Fruit fly (Drosophila melanogaster) whole organism, larva: ENCODE measurements around the gene Unc-115a.
A peak's percentile ranks its signal among the peaks of the same experiment; 100 is the strongest.
"Not testable (repeated sequence)": the region's sequence is repeated elsewhere in the genome, so short reads cannot be mapped to it uniquely, and the experiment has no call there.

Experiments used
- noc ChIP-seq: fragments of 200-800 bp; sonication (Bioruptor generic); optimal IDR thresholded peaks from 3 replicates; lab custom pipeline; 2019; ENCODE audit warnings: missing biosample characterization, mild to moderate bottlenecking, missing genetic modification characterization, moderate library complexity

The Unc-115a gene

DNA sequence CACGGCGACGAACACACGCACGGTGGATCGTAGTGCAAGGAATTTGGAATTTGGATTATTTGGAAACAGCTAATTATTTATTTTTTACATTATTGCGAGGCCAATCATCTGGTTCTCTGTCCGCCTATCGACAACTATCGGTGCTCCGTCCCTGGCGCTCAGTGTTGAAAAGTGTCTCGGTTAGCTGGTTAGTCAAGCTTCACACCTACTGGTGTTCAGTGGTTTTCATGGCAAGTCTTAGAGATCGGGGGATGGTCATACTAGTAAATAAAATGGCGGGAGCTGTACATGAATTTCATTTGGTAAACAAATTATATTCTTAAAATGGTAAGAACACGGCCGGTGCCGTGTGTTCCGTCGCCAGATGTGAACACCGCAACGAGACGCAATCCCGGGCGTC, 5.7 kb upstream of the Unc-115a start, which contains the start of the genes trbd and dmt:
TSS of gene trbd (minus strand) at position 152 of the 400 bp plus-strand sequence.
TSS of gene dmt (plus strand) at position 257 of the 400 bp plus-strand sequence.
- no peak for TF ChIP-seq noc

DNA sequence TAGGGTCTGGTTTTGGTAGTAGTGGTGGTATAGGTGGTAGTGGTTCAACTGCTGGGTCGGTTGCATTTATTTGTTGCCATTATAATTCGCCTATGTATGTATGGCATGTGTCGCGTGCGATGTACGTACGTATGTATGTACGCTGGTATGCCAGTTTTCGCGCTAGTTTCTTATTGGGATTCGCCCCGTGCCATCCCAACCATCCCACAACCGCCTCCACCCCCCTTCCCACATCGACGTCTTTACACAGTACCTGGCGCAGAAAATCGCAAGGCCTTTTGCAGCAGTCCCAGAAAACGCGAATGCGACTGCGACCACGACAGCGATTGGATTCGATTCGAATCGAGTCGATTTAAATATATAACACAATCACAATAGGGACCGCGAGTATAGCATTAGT, 5.0 kb upstream of the Unc-115a start:
- no peak for TF ChIP-seq noc

DNA sequence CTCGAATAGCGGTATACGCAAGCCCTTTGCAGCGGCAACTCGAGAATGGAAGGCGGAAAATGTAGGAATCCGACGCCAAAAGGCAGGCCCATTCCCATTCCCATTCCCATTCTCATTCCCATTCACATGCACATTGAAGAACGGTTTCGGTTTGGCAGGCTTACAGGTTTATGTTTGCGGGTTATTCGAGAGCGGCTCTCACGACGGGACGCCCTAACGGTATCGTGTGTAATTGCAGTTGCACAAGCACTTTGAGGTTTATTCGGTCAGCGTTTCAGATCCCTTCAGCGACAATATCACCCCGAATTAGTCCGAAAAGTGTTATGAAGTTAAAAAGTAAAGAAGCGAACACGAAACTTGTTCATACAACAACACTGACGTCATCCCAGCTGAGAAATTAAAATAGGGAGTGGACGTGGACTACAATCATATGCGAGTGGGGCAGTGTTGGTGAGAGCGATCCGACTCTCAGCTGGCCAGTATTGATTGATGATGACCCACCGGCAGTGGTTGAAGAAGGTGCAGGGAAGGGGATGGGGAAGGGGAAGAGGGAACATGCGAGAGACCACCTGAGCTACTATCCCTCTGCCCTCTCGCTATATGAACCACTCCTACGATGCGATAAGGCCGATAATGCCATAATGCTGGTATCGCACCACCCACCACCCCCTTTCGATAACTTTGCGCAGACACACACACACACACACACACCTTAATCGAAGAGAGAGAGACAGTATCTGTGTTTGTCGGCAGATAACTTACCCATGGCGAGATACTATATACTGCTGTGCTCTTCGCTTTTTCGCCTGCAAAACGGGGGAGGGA, 822 bp downstream of the Unc-115a start:
- peak; percentile 47 for TF ChIP-seq noc

DNA sequence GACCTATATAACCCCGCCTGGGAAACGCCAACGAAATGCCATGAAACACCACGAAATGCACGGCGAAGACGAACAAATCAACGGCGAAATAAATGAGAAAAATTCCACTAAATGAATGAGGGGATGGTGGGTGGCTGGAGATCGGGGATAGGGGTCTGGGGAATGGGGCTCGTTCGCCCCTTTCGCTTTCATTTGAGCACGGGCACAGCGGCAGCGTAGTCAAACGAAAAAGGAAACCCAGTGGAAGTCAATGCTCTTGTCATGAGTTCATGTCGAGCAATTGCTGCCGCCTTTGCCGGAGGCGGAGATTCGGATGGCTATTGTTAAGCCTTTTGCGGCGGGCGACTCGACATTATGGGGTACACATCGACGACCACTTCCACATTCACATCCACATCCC, 1.9 kb downstream of the Unc-115a start:
- no peak for TF ChIP-seq noc

DNA sequence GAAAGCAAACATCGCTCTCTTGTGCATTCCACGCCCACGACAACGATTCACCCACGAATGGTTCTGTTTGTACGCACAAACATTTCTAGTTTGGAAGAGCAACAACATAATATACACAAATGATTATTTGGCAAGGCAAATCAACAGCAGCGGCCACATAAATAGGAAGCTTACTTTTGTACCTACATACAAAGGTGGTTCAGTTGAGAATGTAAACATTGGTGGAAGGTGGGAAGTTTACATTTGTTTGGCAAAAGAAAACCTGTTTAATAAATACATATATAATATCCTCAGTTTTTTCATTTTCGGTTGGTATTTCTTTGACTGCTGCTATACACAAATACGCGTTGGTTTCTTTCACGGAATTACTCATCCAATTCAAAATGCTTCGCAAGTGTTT, 2.6 kb downstream of the Unc-115a start:
- peak; percentile 91 for TF ChIP-seq noc

DNA sequence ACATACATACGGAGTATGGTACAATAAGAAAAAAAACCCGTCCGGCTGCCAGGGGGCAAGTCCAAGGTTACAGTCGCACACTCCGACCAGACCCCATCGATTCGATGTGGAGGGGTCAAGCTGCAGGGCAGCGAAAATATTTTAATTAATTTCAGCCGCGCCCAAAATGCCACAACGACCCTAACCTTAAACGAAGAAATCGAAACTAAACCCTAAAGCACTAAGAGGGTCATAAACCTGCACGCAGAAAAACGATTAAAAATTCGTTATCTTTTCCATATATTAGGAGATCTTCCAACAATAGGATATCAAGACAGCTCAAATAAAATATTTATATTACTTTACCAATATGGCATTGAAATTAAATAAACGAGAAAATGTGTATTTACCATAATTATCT, 3.3 kb downstream of the Unc-115a start:
- TF ChIP-seq noc: no peak

DNA sequence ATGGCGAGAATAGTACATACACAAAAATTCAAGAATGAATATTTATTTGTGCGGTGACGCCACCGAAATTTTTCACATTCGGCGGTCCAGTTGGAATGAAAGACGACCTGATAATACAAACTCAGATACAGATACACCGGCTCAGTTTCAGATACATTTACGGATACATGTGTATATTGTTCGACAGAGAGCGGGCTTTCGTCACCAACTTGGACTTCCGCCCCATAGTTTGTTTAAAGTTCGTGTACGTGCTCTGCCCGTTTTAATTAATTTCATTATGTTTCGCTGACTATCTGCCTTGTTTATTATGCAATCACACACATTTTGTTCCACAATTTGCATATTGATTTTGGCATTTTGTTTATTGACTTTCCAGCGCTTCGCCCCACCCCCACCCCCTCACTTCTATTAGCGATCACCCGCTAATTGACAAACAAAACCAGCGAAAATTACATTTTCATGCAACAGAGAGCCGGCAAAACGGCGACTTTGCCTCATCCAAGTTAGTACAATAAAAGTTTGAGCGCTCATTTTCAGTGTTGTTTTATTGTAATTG, 4.0 kb downstream of the Unc-115a start:
- TF ChIP-seq noc: no peak

DNA sequence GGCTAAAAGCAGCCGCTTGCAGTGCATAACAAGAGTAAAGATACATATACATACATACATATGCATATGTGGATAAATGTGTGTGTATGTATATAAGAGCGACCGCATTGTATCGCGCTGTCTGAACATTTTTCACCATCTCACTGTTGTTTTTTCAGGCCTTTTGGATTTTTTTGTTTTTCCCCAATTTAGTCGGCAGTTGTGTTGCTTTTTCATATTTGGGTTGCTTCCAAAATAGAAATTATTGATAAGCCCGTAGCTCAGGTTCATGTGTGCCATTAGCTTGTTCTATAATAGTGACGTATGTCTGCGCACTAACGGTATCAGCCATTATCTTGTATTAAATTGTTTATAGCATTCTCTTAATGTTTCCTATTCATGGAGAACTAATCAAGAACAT, 4.7 kb downstream of the Unc-115a start:
- TF ChIP-seq noc: peak; percentile 12

DNA sequence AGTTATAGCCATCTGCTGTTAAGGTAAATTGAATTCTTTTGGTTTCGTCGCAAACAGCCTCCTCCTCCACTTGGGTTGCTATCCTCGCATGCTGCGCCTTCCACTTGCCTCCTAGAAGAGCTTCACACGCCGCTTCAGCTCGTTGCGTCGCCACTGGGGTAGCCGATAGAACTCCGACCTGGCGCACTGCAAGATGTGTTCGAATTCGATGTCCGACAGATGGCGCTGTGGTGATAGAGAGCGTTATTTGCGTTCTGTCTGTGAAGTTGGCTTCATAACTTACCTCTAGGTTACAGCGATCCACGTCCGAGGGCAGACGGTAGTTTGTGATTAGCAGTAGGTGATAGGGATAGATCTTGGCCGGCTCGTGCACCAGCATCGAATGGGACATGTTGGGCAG, 10.2 kb downstream of the Unc-115a start:
- no peak for TF ChIP-seq noc

DNA sequence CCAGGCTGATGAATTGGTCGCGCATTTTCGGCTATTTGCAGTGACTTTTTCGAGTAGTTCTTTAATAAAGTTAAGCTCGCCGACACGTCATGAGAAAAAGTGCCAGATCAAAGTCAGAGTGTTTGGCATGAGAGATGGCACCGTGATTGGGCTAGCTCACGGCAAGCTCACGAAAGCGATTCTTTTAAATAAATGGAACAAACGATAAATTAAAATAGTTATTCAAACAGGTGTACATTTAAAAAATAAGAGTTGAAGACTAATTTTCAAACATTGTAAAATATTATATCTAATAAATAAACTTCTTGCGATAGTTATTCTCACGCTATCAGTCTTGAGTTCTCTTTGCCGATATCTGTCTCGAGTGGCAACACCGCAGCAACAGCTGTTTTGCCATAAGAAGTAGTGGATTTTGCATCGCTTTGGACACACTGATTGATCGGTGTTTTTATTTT, 12.5 kb downstream of the Unc-115a start, which contains the start of the genes Unc-115b, p24-2 and CG32939:
TSS of gene Unc-115b (minus strand) at position 101 of the 455 bp plus-strand sequence.
TSS of gene p24-2 (minus strand) at position 120 of the 455 bp plus-strand sequence.
TSS of gene CG32939 (plus strand) at position 405 of the 455 bp plus-strand sequence.
- TF ChIP-seq noc: not testable (repeated sequence)

DNA sequence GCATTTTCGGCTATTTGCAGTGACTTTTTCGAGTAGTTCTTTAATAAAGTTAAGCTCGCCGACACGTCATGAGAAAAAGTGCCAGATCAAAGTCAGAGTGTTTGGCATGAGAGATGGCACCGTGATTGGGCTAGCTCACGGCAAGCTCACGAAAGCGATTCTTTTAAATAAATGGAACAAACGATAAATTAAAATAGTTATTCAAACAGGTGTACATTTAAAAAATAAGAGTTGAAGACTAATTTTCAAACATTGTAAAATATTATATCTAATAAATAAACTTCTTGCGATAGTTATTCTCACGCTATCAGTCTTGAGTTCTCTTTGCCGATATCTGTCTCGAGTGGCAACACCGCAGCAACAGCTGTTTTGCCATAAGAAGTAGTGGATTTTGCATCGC, 19.8 kb downstream of the Unc-115a start, which contains the start of the genes eca and CG18542:
TSS of gene eca (minus strand) at position 101 of the 400 bp plus-strand sequence.
TSS of gene CG18542 (plus strand) at position 385 of the 400 bp plus-strand sequence.
- TF ChIP-seq noc: not testable (repeated sequence)

DNA sequence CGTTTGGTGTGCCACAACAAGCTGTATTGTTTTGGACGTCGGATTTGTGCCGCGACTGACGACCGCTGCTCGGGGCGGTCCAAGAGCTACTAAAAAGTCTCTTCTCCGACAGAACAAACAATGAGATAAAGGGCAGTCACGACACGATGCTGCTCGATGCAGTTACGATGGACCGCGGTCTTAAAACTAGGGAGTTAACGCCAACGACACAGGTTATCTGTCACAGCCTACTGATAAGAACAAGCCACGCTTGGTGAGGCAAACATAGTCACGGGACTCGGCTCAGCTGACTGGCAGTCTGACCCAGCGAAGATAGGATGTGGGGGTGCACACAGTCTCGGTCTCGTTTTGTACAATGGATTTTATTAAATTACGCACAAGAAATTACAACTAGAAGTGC, 21.1 kb downstream of the Unc-115a start, which contains the start of gene CG9444:
TSS of gene CG9444 (minus strand) at position 140 of the 400 bp plus-strand sequence.
- TF ChIP-seq noc: no peak

DNA sequence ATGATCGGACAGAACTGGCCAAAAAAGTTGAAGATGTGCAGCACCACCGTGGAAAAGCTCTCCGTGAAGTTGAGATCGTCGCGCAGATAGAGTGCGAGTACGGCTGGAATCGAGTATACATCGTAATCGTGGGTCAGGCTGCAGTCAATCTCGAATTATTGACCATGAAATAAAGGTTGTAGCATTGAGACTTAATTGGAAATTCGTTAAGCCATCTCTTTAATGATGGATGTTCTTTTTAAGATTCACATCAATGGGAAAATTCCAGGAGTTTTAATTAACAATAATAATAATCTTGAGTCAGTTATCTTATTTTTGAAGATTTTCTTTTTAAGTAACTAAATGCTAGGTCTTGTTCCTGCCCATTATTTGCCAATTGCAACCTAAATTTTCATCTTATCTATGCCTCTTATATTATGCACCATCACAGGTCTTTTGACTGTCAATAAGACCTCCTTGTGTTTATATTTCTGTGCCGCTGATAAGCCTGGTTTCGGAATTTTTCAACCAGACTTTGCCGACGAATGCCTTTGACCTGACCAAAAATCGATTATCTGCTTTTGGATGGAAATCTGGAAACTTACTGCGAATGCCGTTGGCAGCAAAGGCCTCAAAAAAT, 22.0 kb downstream of the Unc-115a start:
- no peak for TF ChIP-seq noc

DNA sequence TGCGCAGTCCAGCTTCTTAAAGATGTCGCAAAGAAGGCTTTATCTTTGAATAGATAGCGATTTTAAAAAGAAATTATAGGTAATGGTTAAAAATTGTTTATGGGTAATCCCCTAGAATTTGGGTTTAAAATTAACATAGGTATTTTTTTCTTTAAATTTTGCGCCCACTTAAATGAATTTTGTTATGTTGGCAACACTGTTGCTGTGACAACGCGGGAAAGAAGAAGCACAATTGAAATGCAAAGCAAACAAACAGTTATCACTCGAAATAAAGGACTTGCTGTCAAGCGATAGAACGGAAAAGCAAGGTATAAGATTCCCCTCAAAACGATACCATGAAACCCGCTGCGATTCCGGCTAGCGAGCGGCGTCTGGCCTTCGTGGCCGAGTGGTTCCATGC, 25.5 kb downstream of the Unc-115a start, which contains the start of gene nmdyn-D7:
TSS of gene nmdyn-D7 (plus strand) at position 194 of the 400 bp plus-strand sequence.
- TF ChIP-seq noc: no peak

DNA sequence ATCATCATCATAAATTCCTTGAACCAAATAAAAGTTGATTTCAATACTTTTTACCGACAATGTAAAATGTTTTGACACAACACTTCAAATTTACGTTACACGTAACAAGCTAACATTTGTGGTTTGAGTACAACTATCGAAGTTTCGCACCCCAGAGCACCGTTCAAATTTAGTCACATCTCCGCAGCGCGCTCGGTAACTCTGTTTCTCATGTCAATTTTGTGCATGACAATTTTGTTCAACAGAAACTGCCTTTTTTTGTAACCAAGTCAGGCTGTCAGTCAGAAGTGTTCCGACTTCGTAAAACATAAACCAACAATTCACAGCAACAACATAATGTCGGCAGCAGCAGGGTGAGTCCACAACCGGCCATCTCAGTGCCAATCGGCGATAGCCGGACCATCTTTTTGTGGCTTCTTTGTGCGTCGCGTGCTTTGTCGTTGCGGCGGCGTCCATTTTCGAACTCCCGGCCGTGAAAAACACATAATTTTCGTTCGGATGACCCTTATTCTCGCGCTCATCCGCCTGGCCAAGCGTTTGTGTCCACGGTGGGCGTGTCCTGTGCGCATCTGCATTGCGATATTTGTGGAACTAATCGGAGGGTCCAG, 27.4 kb downstream of the Unc-115a start, which contains the start of gene p23:
TSS of gene p23 (plus strand) at position 194 of the 608 bp plus-strand sequence.
- TF ChIP-seq noc: no peak

DNA sequence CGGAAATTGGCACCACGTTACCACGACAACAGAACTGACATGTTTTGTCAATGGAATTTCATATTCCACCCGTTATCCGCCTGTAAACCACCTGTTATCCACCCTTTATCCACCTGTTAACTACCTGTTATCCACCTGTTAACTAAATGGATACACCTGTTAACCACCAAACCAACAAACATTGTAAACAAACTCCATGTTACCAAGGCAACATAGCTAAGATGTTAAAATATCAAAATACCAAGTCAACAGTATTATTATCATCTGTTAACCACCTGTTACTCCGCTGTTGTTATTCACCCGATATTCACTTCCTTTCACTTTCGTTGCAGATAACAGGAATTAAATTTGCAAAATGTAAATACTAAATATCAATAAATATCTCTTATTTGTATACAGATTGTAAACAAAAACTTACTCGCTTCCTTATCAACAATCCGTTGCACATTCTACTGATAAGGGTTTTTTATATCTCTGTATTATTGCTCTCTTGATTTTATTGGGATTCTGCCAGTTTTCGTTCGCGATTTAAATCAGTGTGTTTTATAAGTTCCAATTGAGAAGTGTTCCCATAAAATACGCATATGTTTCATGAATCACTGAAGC, 30.1 kb downstream of the Unc-115a start, which contains the start of gene Nepl12:
TSS of gene Nepl12 (plus strand) at position 556 of the 606 bp plus-strand sequence.
- TF ChIP-seq noc: no peak
